Fruit fly (Drosophila melanogaster) S2 (cell line): ENCODE measurements around the gene CG17781.
A peak's percentile ranks its signal among the peaks of the same experiment; 100 is the strongest.

Source experiments
- CG8478 ChIP-seq: fragments of >200 bp; optimal IDR thresholded peaks from 2 replicates; lab custom pipeline; 2018
- CTCF ChIP-seq, 2 experiments: fragments of >200 bp; optimal IDR thresholded peaks; 2 replicates each; lab custom pipeline; 2018

The CG17781 gene

DNA sequence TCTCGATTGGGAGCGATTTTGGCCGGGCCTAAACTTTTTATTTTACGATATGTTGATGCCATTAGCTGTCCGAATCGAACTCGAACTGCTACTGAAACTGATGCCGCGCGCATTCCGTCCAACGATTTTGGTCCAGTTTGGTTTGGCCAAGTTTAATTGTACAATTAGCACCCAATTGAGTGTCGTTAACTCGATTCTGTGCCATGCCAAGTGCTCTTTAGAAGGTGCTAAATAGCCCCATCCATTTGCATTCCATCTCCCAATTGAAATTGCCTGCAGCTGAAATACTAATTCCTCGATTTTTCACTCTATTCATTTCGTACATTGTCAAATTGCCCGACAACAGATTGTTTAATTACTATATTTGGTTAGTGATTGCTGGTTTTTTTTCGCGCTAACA is at the start of gene CG17781:
Gene CG17781, minus strand, starts transcription at position 101 of the 400 bp plus-strand sequence.
- no peak for TF ChIP-seq CG8478 (lab: Kevin White, UChicago)
- no peak for TF ChIP-seq CTCF (optimal IDR thresholded peaks at IDR 0.05; lab: Kevin White, UChicago)

DNA sequence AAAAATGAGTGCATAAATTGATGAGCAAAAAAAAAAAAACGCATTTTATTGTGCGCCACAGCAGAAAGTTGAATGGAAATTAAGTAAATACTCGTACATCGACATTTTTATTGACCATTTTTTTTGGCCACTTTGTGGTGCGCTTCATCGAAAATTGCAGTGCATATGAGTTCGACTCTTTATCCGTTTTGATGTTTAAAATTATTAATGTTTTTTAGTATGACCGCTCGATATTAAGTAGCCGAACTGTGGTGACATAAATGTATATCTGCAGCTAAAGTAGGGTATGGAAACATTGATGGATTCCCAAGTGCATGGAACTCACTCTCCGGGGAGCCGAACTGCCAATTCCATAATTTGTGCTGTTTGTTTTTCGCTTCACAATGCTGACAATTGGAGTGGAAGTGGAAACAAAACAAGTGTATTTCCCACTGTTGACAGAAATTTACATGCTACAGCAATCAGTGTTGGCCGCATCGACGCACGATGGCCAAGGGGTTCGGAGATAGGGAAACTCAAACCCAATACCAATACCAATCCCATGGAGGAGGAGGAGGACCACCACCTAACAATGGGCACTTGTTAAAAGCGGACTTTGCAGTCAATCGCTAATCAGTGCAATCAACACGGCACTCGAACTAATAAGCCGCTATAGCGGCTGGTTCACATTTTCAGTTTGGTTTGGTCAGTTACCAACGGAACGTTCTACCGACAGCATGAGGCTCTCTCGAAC is 16.9 kb upstream of the CG17781 start, which contains the start of gene CG13616:
Gene CG13616, plus strand, starts transcription at position 683 of the 733 bp plus-strand sequence.
- TF ChIP-seq CTCF (optimal IDR thresholded peaks at IDR 0.05; lab: Kevin White, UChicago) (no peak), CG8478 (lab: Kevin White, UChicago) (no peak)

DNA sequence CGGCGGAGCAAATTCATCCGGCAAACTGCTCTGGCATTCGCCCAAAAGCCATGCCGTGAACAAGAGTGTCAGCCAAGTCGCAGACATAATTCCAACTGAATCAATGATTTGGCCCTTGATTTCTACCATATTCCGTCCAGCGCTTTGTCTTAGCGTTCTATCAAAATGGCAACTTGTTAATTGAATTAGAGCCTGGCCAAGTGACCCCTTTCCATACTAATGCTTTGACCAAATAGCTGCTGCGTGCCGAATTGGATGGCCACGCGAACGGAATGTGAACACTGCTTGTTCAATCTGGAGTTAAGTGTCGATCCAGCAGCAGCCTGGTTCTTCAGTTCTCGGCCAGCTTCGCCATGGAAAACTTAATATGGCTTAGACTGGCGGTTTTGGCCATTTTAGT is 14.8 kb upstream of the CG17781 start, which contains the start of the genes CG5768 and CG13615:
Gene CG5768, minus strand, starts transcription at position 101 of the 400 bp plus-strand sequence.
Gene CG13615, plus strand, starts transcription at position 280 of the 400 bp plus-strand sequence.
- TF ChIP-seq CG8478 (lab: Kevin White, UChicago) = no peak
- TF ChIP-seq CTCF (optimal IDR thresholded peaks at IDR 0.05; lab: Kevin White, UChicago) = no peak

DNA sequence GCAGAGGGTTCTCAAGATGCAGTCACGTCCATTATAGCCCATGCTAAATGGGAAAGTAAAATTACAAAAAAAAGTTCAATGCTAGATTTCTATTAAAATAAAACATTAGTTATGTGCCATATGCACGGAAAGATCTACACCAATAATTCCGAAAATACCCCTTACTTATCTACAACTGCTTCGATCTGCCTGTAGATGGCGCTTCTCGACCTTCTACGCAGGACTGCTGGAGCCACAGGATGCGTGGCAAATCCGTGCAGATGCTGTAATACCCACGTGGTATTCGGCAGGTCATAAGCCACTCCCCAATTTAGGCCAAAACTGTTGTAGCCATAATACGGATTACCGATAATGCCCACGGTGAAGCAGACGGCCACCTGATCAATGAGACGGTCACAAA is 11.0 kb upstream of the CG17781 start:
- TF ChIP-seq CTCF (optimal IDR thresholded peaks at IDR 0.05; lab: Kevin White, UChicago) (peak; percentile 68 to 71), CG8478 (lab: Kevin White, UChicago) (no peak)

DNA sequence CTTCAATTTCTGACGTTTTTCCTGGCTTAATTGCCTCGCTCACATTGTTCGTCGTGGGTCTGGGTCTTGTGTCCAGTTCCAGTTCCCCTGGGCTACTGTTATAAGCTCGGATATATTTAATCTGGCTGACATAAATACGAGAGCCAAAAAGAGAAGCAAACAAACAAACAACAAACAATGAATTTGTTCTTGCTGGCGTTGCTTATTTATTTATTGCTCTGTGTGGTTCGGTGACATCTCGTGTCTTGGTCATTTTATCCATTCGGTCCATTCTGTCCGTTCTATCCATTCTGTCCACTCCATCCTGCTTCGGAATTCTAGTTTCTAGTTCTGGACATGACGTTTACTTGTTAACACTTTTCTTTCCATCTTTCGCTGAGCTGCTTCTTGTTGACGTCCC is 9.5 kb upstream of the CG17781 start, which contains the start of gene CG17780:
Gene CG17780, minus strand, starts transcription at position 101 of the 400 bp plus-strand sequence.
- TF ChIP-seq CTCF (optimal IDR thresholded peaks at IDR 0.05; lab: Kevin White, UChicago) = no peak

DNA sequence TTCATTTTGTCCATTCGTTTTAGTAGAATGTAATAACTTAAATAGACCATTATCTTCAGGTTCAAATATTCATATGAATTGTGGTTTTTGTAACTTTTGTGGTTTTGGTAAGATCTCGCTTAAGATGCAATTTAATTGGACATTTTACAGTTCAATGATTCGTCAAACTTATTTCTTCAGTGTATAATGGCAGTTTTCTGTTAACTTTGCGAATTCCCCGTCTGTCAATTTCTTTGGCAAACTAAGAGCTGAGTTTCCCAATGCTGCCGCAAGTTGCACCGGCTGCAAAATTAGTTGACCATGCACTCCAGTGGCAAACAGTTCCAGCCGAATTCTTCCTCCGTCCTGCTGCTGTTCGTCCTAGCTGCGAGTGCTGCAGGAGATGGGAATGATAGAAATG is 1.1 kb upstream of the CG17781 start, which contains the start of gene CG33342:
Gene CG33342, plus strand, starts transcription at position 301 of the 400 bp plus-strand sequence.
- no peak for TF ChIP-seq CTCF (optimal IDR thresholded peaks at IDR 0.05; lab: Kevin White, UChicago)
- no peak for TF ChIP-seq CG8478 (lab: Kevin White, UChicago)

DNA sequence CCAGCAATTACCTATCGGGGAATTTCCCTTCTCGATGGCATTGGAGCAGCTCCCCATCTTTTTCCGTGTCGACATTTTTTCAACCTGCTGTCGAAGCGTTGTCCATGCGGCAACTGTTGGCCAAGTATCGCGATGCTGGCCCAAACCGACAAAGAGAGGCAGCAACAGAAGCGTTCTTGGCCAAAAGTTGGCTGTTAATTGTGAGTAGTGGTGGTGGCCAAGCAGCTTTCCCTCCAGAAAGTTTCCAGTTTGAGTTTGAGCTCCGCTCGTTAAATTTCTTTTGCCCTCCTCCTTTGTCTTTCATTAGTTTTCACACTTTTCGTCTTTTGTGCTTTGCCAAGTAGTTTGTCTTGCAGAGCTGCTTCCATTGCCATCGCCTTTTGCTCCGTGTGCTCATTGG is 2.8 kb downstream of the CG17781 start, which contains the start of gene CG17782:
Gene CG17782, minus strand, starts transcription at position 101 of the 400 bp plus-strand sequence.
- TF ChIP-seq CTCF (optimal IDR thresholded peaks at IDR 0.05; lab: Kevin White, UChicago) (no peak), CG8478 (lab: Kevin White, UChicago) (no peak)

DNA sequence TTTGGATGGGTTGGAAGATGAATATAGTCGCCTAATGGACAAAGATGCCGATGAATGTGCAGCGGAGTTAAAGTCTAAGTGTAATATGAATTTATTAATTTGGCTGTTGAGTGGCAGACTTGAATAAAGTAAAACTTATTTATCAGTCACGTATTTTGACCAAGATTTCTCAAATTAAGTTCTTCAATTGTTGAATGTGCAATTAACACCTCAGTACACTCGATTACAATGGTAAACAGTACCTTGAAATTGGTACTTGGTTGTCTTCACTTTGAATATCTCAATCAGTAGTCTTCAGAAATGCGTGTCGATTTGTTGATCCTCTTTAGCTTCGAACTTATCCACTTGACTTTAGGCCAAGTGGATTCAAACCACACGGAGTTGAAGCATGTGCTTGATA is 6.2 kb downstream of the CG17781 start, which contains the start of gene CG13614:
Gene CG13614, plus strand, starts transcription at position 301 of the 400 bp plus-strand sequence.
- TF ChIP-seq CTCF (optimal IDR thresholded peaks at IDR 0.05; lab: Kevin White, UChicago) = no peak
- TF ChIP-seq CG8478 (lab: Kevin White, UChicago) = no peak

DNA sequence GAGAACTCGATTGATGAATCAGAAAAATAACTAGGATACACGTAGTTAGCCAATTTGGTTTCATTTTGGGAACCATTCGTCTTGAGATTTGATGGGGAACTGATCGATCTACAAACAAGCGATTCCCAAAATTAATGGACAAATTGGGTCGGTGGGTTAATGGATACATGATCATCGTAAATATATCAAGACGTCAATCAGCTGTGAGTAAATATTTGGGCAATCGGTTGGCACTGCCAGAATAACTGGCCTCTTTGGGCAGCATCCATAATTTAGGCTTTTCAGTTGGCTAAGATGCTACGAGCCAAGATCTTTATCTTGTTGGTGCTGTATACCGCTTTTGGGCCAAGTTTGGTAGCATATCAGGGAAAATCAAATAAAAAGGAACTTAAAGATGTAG is 7.4 kb downstream of the CG17781 start, which contains the start of the genes CG42812 and CG33341:
Gene CG42812, minus strand, starts transcription at position 101 of the 400 bp plus-strand sequence.
Gene CG33341, plus strand, starts transcription at position 295 of the 400 bp plus-strand sequence.
- TF ChIP-seq CTCF (optimal IDR thresholded peaks at IDR 0.05; lab: Kevin White, UChicago) (no peak), CG8478 (lab: Kevin White, UChicago) (no peak)

DNA sequence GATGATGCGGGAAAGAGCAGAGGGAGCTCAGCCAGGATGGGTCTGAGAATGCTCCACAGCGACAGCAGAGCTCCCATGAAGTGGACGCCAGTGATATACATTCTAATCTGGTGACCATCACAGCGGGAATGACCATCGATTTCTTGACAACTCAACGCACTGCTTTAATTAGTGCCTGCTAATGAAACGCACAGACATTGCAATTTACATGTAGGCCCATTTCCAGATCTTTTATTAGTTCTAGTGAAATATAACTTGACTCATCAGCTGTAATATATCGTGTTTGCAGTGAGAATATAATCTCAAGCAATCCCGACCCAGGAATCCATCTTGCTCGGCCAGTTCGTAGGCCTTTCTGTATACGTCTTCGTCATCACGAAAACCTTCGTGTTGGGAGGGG is 8.3 kb downstream of the CG17781 start, which contains the start of gene CG42811:
Gene CG42811, minus strand, starts transcription at position 101 of the 400 bp plus-strand sequence.
- no peak for TF ChIP-seq CG8478 (lab: Kevin White, UChicago)
- TF ChIP-seq CTCF (optimal IDR thresholded peaks at IDR 0.05; lab: Kevin White, UChicago) = no peak

DNA sequence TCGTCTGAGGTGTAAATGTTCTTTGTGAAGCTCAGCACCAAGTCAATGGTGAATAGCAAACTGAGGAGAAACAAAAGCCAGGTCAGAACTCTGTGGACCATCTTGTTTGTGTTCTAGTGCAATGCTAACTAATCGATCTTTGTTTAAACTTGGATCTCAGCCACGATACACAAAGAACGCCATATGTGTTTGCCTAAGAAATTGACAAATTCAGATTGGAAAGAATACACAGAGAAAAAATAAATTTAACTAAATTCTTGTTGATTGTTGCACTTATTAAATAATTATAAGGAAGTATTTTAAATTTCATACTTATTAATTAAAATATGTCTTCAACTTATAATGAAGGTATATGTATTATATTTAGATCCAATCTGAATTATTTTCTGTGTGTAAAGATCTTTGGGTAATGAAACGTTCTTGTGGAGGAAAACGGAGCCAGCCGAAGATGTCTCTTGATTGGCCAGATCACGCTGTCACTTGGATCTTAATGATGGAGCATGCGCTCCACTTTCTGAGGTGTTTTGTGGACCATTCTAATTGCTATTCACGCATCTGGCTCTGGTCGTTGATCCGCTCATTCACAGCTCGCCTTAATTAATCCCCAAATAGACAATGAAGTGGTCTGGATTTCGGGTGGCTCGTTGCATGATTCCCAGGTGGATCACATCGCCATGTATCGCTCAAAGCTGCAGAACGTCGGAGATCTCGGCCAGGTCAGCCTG is 10.4 kb downstream of the CG17781 start, which contains the start of the genes CG17784 and CG13613:
Gene CG17784, minus strand, starts transcription at position 101 of the 725 bp plus-strand sequence.
Gene CG13613, plus strand, starts transcription at position 675 of the 725 bp plus-strand sequence.
- TF ChIP-seq CG8478 (lab: Kevin White, UChicago) (no peak), CTCF (optimal IDR thresholded peaks at IDR 0.05; lab: Kevin White, UChicago) (no peak)

DNA sequence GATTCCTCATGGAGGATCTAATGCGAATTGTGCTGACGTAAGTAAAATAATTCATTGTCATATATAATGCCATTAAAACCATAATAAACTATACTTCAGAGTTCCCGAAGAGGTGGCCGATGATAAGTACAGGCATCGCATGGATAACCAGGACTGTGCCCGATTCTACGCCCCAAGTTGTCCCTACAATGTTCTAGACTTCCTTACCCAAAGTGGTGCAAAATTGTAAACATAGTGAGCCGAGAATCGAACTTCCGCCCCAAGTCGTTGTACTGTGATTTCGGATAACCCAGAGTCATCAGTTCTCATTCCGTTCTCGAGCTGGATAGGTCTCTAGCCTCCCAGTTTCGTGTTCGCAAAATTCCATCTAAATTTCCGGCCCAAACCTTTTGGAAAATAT is 12.6 kb downstream of the CG17781 start, which contains the start of gene CG33340:
Gene CG33340, plus strand, starts transcription at position 301 of the 400 bp plus-strand sequence.
- TF ChIP-seq CG8478 (lab: Kevin White, UChicago) (no peak), CTCF (optimal IDR thresholded peaks at IDR 0.05; lab: Kevin White, UChicago) (no peak)

DNA sequence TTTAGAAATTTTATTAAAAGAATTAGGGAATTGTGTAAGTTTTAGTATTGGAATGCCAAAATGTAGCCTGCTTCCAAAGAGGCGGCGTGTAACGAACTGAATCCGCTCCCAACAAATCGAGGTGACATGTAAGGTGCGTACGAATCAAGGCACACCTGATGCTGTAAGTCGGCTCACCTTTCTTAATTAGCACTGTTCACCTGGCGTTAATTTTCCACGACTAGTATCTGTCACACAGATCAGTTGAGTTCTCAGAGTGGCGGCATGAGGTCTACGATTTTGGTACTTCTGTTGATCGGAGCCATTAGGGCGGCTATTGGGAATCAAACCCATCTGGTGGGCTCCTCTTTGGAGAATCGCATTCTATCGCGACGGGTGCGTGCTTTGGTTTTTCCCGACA is 13.9 kb downstream of the CG17781 start, which contains the start of the genes CG5762 and CG33339:
Gene CG5762, minus strand, starts transcription at position 101 of the 400 bp plus-strand sequence.
Gene CG33339, plus strand, starts transcription at position 265 of the 400 bp plus-strand sequence.
- TF ChIP-seq CTCF (optimal IDR thresholded peaks at IDR 0.05; lab: Kevin White, UChicago) (no peak), CG8478 (lab: Kevin White, UChicago) (no peak)

DNA sequence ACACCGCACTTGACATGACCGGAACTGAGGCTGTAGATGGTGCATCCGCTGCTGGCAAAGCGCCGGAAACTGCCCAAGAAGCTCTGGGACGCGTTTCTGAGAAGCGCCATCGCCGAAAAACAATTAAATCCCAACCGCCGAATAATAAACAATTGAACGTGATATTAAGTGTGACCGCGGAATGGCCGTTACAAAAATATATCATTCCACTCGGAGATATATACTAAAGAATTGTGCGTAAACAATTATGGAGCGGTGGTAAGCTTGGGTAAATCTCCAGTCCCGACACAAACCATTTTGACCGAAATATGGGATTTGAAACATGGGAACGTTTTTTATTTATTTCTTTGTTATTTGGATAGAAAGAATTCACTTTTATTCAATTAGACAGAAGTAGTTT is 15.5 kb downstream of the CG17781 start, which contains the start of gene CG18528:
Gene CG18528, minus strand, starts transcription at position 188 of the 400 bp plus-strand sequence.
- TF ChIP-seq CTCF (optimal IDR thresholded peaks at IDR 0.05; lab: Kevin White, UChicago) (peak; percentile 16 to 64), CG8478 (lab: Kevin White, UChicago) (no peak)
